Fruit fly (Drosophila melanogaster) whole organism, embryonic: ENCODE measurements around the gene Cpr67Fb.

ENCODE experiments used
- Antp ChIP-seq: fragments of 200-800 bp; sonication (Bioruptor generic); optimal IDR thresholded peaks from 3 replicates; lab custom pipeline; 2016; ENCODE audit warnings: missing biosample characterization, missing genetic modification characterization
- Awh ChIP-seq: fragments of 200-800 bp; sonication (Bioruptor generic); IDR thresholded peaks from 2 replicates; pipeline ENCODE4, ENCODE4 v1.3.6; 2022; ENCODE audit warnings: missing biosample characterization, missing genetic modification characterization
- CG10462 ChIP-seq: fragments of 200-800 bp; sonication (Bioruptor generic); optimal IDR thresholded peaks from 2 replicates; lab custom pipeline; 2016; ENCODE audit warnings: missing biosample characterization, missing genetic modification characterization
- CG10543 ChIP-seq: fragments of 200-800 bp; sonication (Bioruptor generic); optimal IDR thresholded peaks from 3 replicates; lab custom pipeline; 2017; ENCODE audit warnings: missing biosample characterization, mild to moderate bottlenecking, missing genetic modification characterization, moderate library complexity
- CG10959 ChIP-seq: fragments of 200-800 bp; sonication (Bioruptor generic); IDR thresholded peaks from 2 replicates; pipeline ENCODE4 v1.3.6; 2022; ENCODE audit warnings: missing biosample characterization, missing genetic modification characterization
- CG12071 ChIP-seq: fragments of 200-800 bp; sonication (Bioruptor generic); optimal IDR thresholded peaks from 3 replicates; lab custom pipeline; 2018; ENCODE audit warnings: missing biosample characterization, mild to moderate bottlenecking, missing genetic modification characterization
- CG13424 ChIP-seq: fragments of 200-800 bp; sonication (Bioruptor generic); optimal IDR thresholded peaks from 2 replicates; lab custom pipeline; 2019; ENCODE audit warnings: missing biosample characterization, mild to moderate bottlenecking, missing genetic modification characterization, moderate library complexity
- CG16863 ChIP-seq: fragments of 200-800 bp; sonication (Bioruptor generic); optimal IDR thresholded peaks from 3 replicates; lab custom pipeline; 2016; ENCODE audit warnings: missing biosample characterization, missing genetic modification characterization
- CG17912 ChIP-seq: fragments of 200-800 bp; sonication (Bioruptor generic); optimal IDR thresholded peaks from 2 replicates; lab custom pipeline; 2018; ENCODE audit warnings: missing biosample characterization, mild to moderate bottlenecking, missing genetic modification characterization
- CG2116 ChIP-seq: fragments of 200-800 bp; sonication (Bioruptor generic); optimal IDR thresholded peaks from 3 replicates; lab custom pipeline; 2018; ENCODE audit warnings: missing biosample characterization, mild to moderate bottlenecking, missing genetic modification characterization
- CG2199 ChIP-seq: fragments of 200-800 bp; sonication (Bioruptor generic); IDR thresholded peaks from 3 replicates; pipeline ENCODE4 v1.3.6; 2022; ENCODE audit warnings: missing biosample characterization, missing genetic modification characterization
- CG2712 ChIP-seq: fragments of 200-800 bp; optimal IDR thresholded peaks from 3 replicates; lab custom pipeline; 2019; ENCODE audit warnings: missing biosample characterization, mild to moderate bottlenecking, missing genetic modification characterization, moderate library complexity
- CG30431 ChIP-seq: fragments of 200-800 bp; sonication (Bioruptor generic); optimal IDR thresholded peaks from 2 replicates; lab custom pipeline; 2017; ENCODE audit warnings: missing biosample characterization, missing genetic modification characterization
- CG31441 ChIP-seq: fragments of 200-800 bp; sonication (Bioruptor generic); IDR thresholded peaks from 2 replicates; pipeline ENCODE4 v1.3.6; 2022; ENCODE audit warnings: missing biosample characterization, missing genetic modification characterization
- CG3995 ChIP-seq: fragments of 200-800 bp; sonication (Bioruptor generic); optimal IDR thresholded peaks from 3 replicates; lab custom pipeline; 2016; ENCODE audit warnings: missing biosample characterization, missing genetic modification characterization
- CG5953 ChIP-seq: fragments of 200-800 bp; sonication (Bioruptor generic); IDR thresholded peaks from 2 replicates; pipeline ENCODE4 v1.3.6; 2022; ENCODE audit warnings: missing biosample characterization, missing genetic modification characterization
- CG7928 ChIP-seq: fragments of 200-800 bp; sonication (Bioruptor generic); optimal IDR thresholded peaks from 2 replicates; lab custom pipeline; 2017; ENCODE audit warnings: missing biosample characterization, mild to moderate bottlenecking, missing genetic modification characterization
- CG7963 ChIP-seq: fragments of 200-800 bp; sonication (Bioruptor generic); IDR thresholded peaks from 3 replicates; pipeline ENCODE4 v1.3.6; 2022; ENCODE audit warnings: missing biosample characterization, missing genetic modification characterization; ENCODE audit not compliant: partially characterized antibody
- CG8924 ChIP-seq: fragments of 200-800 bp; optimal IDR thresholded peaks from 3 replicates; lab custom pipeline; 2019; ENCODE audit warnings: missing biosample characterization, mild to moderate bottlenecking, missing genetic modification characterization, moderate library complexity
- CHES-1-like ChIP-seq: fragments of 200-800 bp; sonication (Bioruptor generic); optimal IDR thresholded peaks from 2 replicates; lab custom pipeline; 2016; ENCODE audit warnings: missing biosample characterization, missing genetic modification characterization
- D19A ChIP-seq: fragments of 200-800 bp; optimal IDR thresholded peaks from 3 replicates; lab custom pipeline; 2019; ENCODE audit warnings: missing biosample characterization, mild to moderate bottlenecking, missing genetic modification characterization, moderate library complexity
- Dfd ChIP-seq, 2 experiments: fragments of >200 bp; optimal IDR thresholded peaks; 2 replicates each; lab custom pipeline; 2017; ENCODE audit warnings: missing biosample characterization in 2 of 2, missing genetic modification characterization in 2 of 2
- H15 ChIP-seq: fragments of 200-800 bp; sonication (Bioruptor generic); IDR thresholded peaks from 3 replicates; pipeline ENCODE4 v1.3.6; 2022; ENCODE audit warnings: missing biosample characterization, missing genetic modification characterization
- Hsf ChIP-seq: fragments of 200-800 bp; sonication (Bioruptor generic); optimal IDR thresholded peaks from 3 replicates; lab custom pipeline; 2016; ENCODE audit warnings: missing biosample characterization, missing genetic modification characterization
- Kr ChIP-seq: fragments of 200-800 bp; sonication (Bioruptor generic); optimal IDR thresholded peaks from 2 replicates; lab custom pipeline; 2017; ENCODE audit warnings: missing biosample characterization, mild to moderate bottlenecking, missing genetic modification characterization
- Meics ChIP-seq: fragments of 200-800 bp; sonication (Bioruptor generic); optimal IDR thresholded peaks from 2 replicates; lab custom pipeline; 2017; ENCODE audit warnings: missing biosample characterization, mild to moderate bottlenecking, missing genetic modification characterization
- NC2β ChIP-seq: fragments of 200-800 bp; sonication (Bioruptor generic); optimal IDR thresholded peaks from 2 replicates; lab custom pipeline; 2016; ENCODE audit warnings: missing biosample characterization, missing genetic modification characterization
- Opbp ChIP-seq: fragments of 200-800 bp; sonication (Bioruptor generic); IDR thresholded peaks from 3 replicates; pipeline ENCODE4 v1.3.6; 2022; ENCODE audit warnings: missing biosample characterization, missing genetic modification characterization; ENCODE audit not compliant: partially characterized antibody
- Sox102F ChIP-seq: fragments of 200-800 bp; sonication (Bioruptor generic); optimal IDR thresholded peaks from 2 replicates; lab custom pipeline; 2018; ENCODE audit warnings: missing biosample characterization, mild to moderate bottlenecking, missing genetic modification characterization, moderate library complexity
- az2 ChIP-seq: fragments of 200-800 bp; sonication (Bioruptor generic); optimal IDR thresholded peaks from 3 replicates; lab custom pipeline; 2016; ENCODE audit warnings: missing biosample characterization, missing genetic modification characterization
- chif ChIP-seq, 2 experiments: fragments of 200-800 bp; sonication (Bioruptor generic); optimal IDR thresholded peaks; 3 replicates each; lab custom pipeline; 2016; ENCODE audit warnings: missing biosample characterization in 2 of 2, missing genetic modification characterization in 2 of 2
- ci ChIP-seq: fragments of 200-800 bp; sonication (Bioruptor generic); IDR thresholded peaks from 3 replicates; pipeline ENCODE4 v1.3.6; 2022; ENCODE audit warnings: missing biosample characterization, missing genetic modification characterization
- croc ChIP-seq: fragments of 200-800 bp; sonication (Bioruptor generic); conservative IDR thresholded peaks from 3 replicates; pipeline ENCODE4 v1.3.6; 2022; ENCODE audit warnings: missing biosample characterization, missing genetic modification characterization
- dpn ChIP-seq, 2 experiments: fragments of 200-800 bp; sonication (Bioruptor generic); optimal IDR thresholded peaks; 3 replicates each; lab custom pipeline; 2016; ENCODE audit warnings: missing biosample characterization in 2 of 2, missing genetic modification characterization in 2 of 2
- ham ChIP-seq: fragments of 200-800 bp; sonication (Bioruptor generic); IDR thresholded peaks from 2 replicates; pipeline ENCODE4 v1.3.6; 2022; ENCODE audit warnings: missing biosample characterization, missing genetic modification characterization
- inv ChIP-seq: fragments of 200-800 bp; sonication (Bioruptor generic); IDR thresholded peaks from 2 replicates; pipeline ENCODE4 v1.3.6; 2022; ENCODE audit warnings: missing biosample characterization, missing genetic modification characterization; ENCODE audit not compliant: partially characterized antibody
- lmd ChIP-seq: fragments of 200-800 bp; sonication (Bioruptor generic); IDR thresholded peaks from 2 replicates; pipeline ENCODE4 v1.3.6; 2022; ENCODE audit warnings: missing biosample characterization, missing genetic modification characterization
- nerfin-1 ChIP-seq: fragments of 200-800 bp; sonication (Bioruptor generic); optimal IDR thresholded peaks from 3 replicates; lab custom pipeline; 2019; ENCODE audit warnings: missing biosample characterization, mild to moderate bottlenecking, missing genetic modification characterization, moderate library complexity
- onecut ChIP-seq: fragments of 200-800 bp; sonication (Bioruptor generic); IDR thresholded peaks from 2 replicates; pipeline ENCODE4 v1.3.6; 2022; ENCODE audit warnings: missing biosample characterization, missing genetic modification characterization
- pan ChIP-seq, 4 experiments: fragments of >200 bp in 3 of 4; fragments of 200-800 bp in 1 of 4; sonication (Bioruptor generic) in 1 of 4; optimal IDR thresholded peaks in 3 of 4; IDR thresholded peaks in 1 of 4; 2 replicates each; pipeline versions ENCODE4 v1.3.6 to Lab custom; 2017 to 2022; ENCODE audit warnings: missing biosample characterization in 2 of 4, missing genetic modification characterization in 2 of 4, mixed read lengths in 1 of 4
- pb ChIP-seq: fragments of 200-800 bp; sonication (Bioruptor generic); optimal IDR thresholded peaks from 3 replicates; lab custom pipeline; 2016; ENCODE audit warnings: missing biosample characterization, missing genetic modification characterization
- pzg ChIP-seq: fragments of 200-800 bp; sonication (Bioruptor generic); optimal IDR thresholded peaks from 3 replicates; lab custom pipeline; 2018; ENCODE audit warnings: missing biosample characterization, mild to moderate bottlenecking, missing genetic modification characterization, moderate library complexity
- ro ChIP-seq: fragments of 200-800 bp; sonication (Bioruptor generic); IDR thresholded peaks from 2 replicates; pipeline ENCODE4 v1.3.6; 2022; ENCODE audit warnings: missing biosample characterization, missing genetic modification characterization
- run ChIP-seq: fragments of 200-800 bp; sonication (Bioruptor generic); optimal IDR thresholded peaks from 3 replicates; lab custom pipeline; 2018; ENCODE audit warnings: missing biosample characterization, mild to moderate bottlenecking, missing genetic modification characterization
- schlank ChIP-seq: fragments of 200-800 bp; sonication (Bioruptor generic); optimal IDR thresholded peaks from 2 replicates; lab custom pipeline; 2018; ENCODE audit warnings: missing biosample characterization, mild to moderate bottlenecking, missing genetic modification characterization
- seq ChIP-seq: fragments of 200-800 bp; sonication (Bioruptor generic); IDR thresholded peaks from 2 replicates; pipeline ENCODE4 v1.3.6; 2022; ENCODE audit warnings: missing biosample characterization, missing genetic modification characterization
- sr ChIP-seq: fragments of 200-800 bp; sonication (Bioruptor generic); IDR thresholded peaks from 3 replicates; pipeline ENCODE4 v1.3.6; 2022; ENCODE audit warnings: missing biosample characterization, missing genetic modification characterization
- ssp ChIP-seq: fragments of 200-800 bp; sonication (Bioruptor generic); IDR thresholded peaks from 2 replicates; pipeline ENCODE4 v1.3.6; 2022; ENCODE audit warnings: missing biosample characterization, missing genetic modification characterization
- vnd ChIP-seq: fragments of 200-800 bp; sonication (Bioruptor generic); IDR thresholded peaks from 3 replicates; pipeline ENCODE4 v1.3.6; 2022; ENCODE audit warnings: missing biosample characterization, missing genetic modification characterization; ENCODE audit not compliant: partially characterized antibody
- wdn ChIP-seq: fragments of 200-800 bp; sonication (Bioruptor generic); IDR thresholded peaks from 2 replicates; pipeline ENCODE4 v1.3.6; 2022; ENCODE audit warnings: missing biosample characterization, missing genetic modification characterization
- yki ChIP-seq: fragments of >200 bp; optimal IDR thresholded peaks from 3 replicates; lab custom pipeline; 2018
- zen ChIP-seq: fragments of 200-800 bp; sonication (Bioruptor generic); optimal IDR thresholded peaks from 3 replicates; lab custom pipeline; 2018; ENCODE audit warnings: missing biosample characterization, mild to moderate bottlenecking, missing genetic modification characterization, moderate library complexity

Gene Cpr67Fb

DNA sequence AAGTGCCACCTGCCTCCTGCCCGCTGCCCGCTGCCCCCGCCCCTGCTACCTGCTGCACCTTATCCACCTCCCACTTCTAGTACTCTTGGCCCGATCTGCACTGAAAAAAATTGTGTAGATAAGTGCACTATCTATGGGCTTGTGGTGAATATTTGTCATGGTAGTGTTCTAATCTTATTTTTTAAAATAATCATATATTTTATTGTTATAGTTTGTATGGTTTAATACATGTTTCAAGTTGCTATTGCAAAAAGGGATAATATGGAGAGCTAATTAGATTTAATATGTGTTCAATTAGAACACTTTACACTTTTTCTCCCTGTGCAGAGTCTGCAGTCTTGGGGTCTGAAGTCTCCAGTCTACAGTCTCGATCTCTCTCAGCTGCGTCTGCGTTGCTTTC, 37.5 kb downstream of the Cpr67Fb start (continued):
- no peak for TF ChIP-seq chif (GFP tag; optimal IDR thresholded peaks at IDR 0.05; lab: Kevin White, UChicago)
- peak in 1 of 2 experiments; percentile 9 for TF ChIP-seq dpn (GFP tag; optimal IDR thresholded peaks at IDR 0.05; lab: Kevin White, UChicago)
- no peak for TF ChIP-seq vnd (GFP tag; lab: Robert Waterston, UW)
- no peak for TF ChIP-seq CG10959 (GFP tag; lab: Robert Waterston, UW)
- peak; percentile 22 for TF ChIP-seq CG30431 (GFP tag; lab: Kevin White, UChicago)
- TF ChIP-seq Antp = no peak
- no peak for TF ChIP-seq pzg (GFP tag; lab: Kevin White, UChicago)
- no peak for TF ChIP-seq ham (GFP tag; lab: Robert Waterston, UW)
- TF ChIP-seq ro (GFP tag; lab: Robert Waterston, UW) = no peak
- peak; percentile 31; the same call in 2 of the 3 replicates for TF ChIP-seq croc (GFP tag; lab: Robert Waterston, UW)
- no peak for TF ChIP-seq CG16863
- TF ChIP-seq CG10462 = no peak
- TF ChIP-seq Opbp (GFP tag; lab: Robert Waterston, UW) = no peak
- TF ChIP-seq CG5953 = no peak
- no peak for TF ChIP-seq ci
- no peak for TF ChIP-seq seq (GFP tag; lab: Robert Waterston, UW)
- no peak for TF ChIP-seq yki (lab: Kevin White, UChicago)
- no peak for TF ChIP-seq schlank (tag; lab: Kevin White, UChicago)
- TF ChIP-seq CG2116 (GFP tag; lab: Kevin White, UChicago) = no peak
- TF ChIP-seq CG31441 = peak; percentile 54
- TF ChIP-seq CG2712 = peak; percentile 81
- TF ChIP-seq H15 = no peak
- no peak for TF ChIP-seq zen (tag; lab: Kevin White, UChicago)
- TF ChIP-seq CG8924 (tag; lab: Kevin White, UChicago) = peak; percentile 33
- no peak for TF ChIP-seq CG7928 (GFP tag; lab: Kevin White, UChicago)
- TF ChIP-seq Dfd (GFP tag; optimal IDR thresholded peaks at IDR 0.05; lab: Kevin White, UChicago) = no peak
- no peak for TF ChIP-seq CHES-1-like (GFP tag; lab: Kevin White, UChicago)
- TF ChIP-seq Kr (GFP tag; lab: Kevin White, UChicago) = no peak
- no peak for TF ChIP-seq run (tag; lab: Kevin White, UChicago)
- peak; percentile 27 for TF ChIP-seq az2 (GFP tag; lab: Kevin White, UChicago)
- TF ChIP-seq wdn (GFP tag; lab: Robert Waterston, UW) = no peak
- peak; percentile 36 for TF ChIP-seq Sox102F (GFP tag; lab: Kevin White, UChicago)
- no peak for TF ChIP-seq NC2β (GFP tag; lab: Kevin White, UChicago)
- no peak for TF ChIP-seq pan (optimal IDR thresholded peaks at IDR 0.05; lab: Kevin White, UChicago)
- peak in 1 of 2 experiments; percentile 25 for TF ChIP-seq pan (GFP tag; optimal IDR thresholded peaks at IDR 0.05 in 1 of 2, IDR thresholded peaks at IDR 0.05 in 1 of 2)
- no peak for TF ChIP-seq Awh (GFP tag; lab: Robert Waterston, UW)
- no peak for TF ChIP-seq sr
- TF ChIP-seq pb (GFP tag; lab: Kevin White, UChicago) = no peak
- no peak for TF ChIP-seq CG17912
- TF ChIP-seq Meics (GFP tag; lab: Kevin White, UChicago) = peak; percentile 10
- TF ChIP-seq D19A (tag; lab: Kevin White, UChicago) = peak; percentile 47
- peak; percentile 51 for TF ChIP-seq CG13424 (tag; lab: Kevin White, UChicago)
- no peak for TF ChIP-seq CG7963 (GFP tag; lab: Robert Waterston, UW)
- TF ChIP-seq CG12071 (GFP tag; lab: Kevin White, UChicago) = no peak
- TF ChIP-seq onecut = peak; percentile 6; the same call in 1 of the 2 replicates
- peak; percentile 42 for TF ChIP-seq lmd (GFP tag; lab: Robert Waterston, UW)
- no peak for TF ChIP-seq inv (GFP tag; lab: Robert Waterston, UW)
- TF ChIP-seq ssp (GFP tag; lab: Robert Waterston, UW) = 0 out of 2 replicates have a peak, but pooled peaks have one; percentile 18
- TF ChIP-seq CG10543 (GFP tag; lab: Kevin White, UChicago) = no peak
- TF ChIP-seq CG2199 = no peak
- TF ChIP-seq nerfin-1 (tag; lab: Kevin White, UChicago) = peak; percentile 9
- no peak for TF ChIP-seq CG3995
- no peak for TF ChIP-seq Hsf (GFP tag; lab: Kevin White, UChicago)
